Worm (Caenorhabditis elegans): ENCODE results near the gene Y54E2A.8.

The Y54E2A.8 gene

DNA sequence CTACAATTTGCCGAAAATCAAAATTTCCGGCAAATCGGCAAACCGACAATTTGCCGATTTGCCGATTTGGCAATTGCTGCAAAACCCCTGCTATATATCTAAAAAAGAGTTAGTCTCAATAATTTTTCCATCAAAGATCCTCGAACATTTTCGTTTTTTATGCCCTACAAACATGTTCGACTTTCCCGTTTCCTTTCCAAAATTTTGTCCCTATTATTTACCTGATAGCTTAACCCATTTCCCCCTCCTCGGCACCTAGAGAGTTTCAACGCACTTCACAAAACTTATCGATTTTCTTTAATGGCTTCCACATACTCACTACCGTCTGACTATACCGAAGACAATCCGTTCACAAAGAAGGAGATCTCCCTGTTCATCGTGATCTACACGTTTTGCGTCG lies 30.5 kb downstream of the Y54E2A.8 start, which contains the start of gene W01D2.6:
W01D2.6 (plus strand) TSS at position 301 of the 400 bp plus-strand sequence.
- TF ChIP-seq ceh-83 (GFP tag; optimal IDR thresholded peaks at IDR 0.05) (no peak), cnd-1 (tag; optimal IDR thresholded peaks at IDR 0.05) (no peak), lin-13 (tag; optimal IDR thresholded peaks at IDR 0.05) (no peak), flh-1 (GFP tag; optimal IDR thresholded peaks at IDR 0.05) (no peak), zip-8 (tag; optimal IDR thresholded peaks at IDR 0.05) (no peak), mab-5 (tag; optimal IDR thresholded peaks at IDR 0.05) (no peak), nhr-2 (tag; optimal IDR thresholded peaks at IDR 0.05) (no peak), snpc-4 (tag; optimal IDR thresholded peaks at IDR 0.05) (no peak), unc-62 (GFP tag; optimal IDR thresholded peaks at IDR 0.05) (no peak), lin-32 (GFP tag; optimal IDR thresholded peaks at IDR 0.05) (no peak), tbx-8 (GFP tag; optimal IDR thresholded peaks at IDR 0.05) (no peak), hlh-1 (tag; optimal IDR thresholded peaks at IDR 0.05) (no peak), unc-120 (tag; optimal IDR thresholded peaks at IDR 0.05; ENCODE audit: poor library complexity, severe bottlenecking) (no peak), M03D4.4 (tag; optimal IDR thresholded peaks at IDR 0.05) (no peak), mep-1 (tag; optimal IDR thresholded peaks at IDR 0.05) (no peak), nhr-237 (tag; optimal IDR thresholded peaks at IDR 0.05) (no peak), unc-39 (tag; optimal IDR thresholded peaks at IDR 0.05) (no peak)

DNA sequence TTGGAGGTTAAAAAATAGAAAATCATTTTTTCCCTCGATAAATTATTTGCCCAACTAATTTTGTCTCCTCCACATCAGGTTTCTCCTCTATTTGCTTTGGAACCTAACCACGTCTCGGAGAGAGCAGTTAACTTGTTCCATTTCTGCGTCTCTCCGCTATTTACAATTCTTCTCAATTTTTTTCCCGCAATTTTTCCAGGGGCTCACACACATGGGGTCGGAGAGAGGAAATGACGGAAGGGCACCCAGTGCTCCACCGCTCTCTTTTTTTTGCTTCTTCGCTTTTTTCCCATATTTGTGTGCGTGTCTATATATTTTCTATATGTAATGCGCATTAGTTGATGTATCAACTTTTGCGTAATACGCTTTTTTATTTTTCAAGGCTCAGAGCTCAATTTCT lies 32.5 kb downstream of the Y54E2A.8 start:
- TF ChIP-seq ztf-11 (tag; optimal IDR thresholded peaks at IDR 0.05), result no peak
- peak; percentile 3 for TF ChIP-seq pha-4 (tag; optimal IDR thresholded peaks at IDR 0.05)
- peak; percentile 26 for TF ChIP-seq ces-1 (GFP tag; optimal IDR thresholded peaks at IDR 0.05)

DNA sequence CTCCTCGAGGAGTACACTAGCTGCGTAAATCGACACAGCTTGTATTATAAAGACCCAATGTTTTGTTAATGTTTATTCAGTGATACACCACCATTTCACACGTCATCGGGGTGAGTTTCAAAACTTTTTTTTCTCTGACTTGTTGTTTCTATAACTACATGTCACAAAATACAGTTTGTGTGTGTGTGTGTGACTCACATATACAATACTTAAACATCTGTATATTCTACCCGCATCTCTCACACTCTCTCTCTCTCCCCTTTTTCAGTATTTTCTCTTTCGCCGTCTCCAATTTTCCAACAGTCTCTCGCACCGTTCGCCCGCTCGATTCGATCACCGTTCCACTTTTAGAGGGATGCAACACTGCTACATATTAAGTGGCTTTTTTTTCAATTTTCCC lies 33.3 kb downstream of the Y54E2A.8 start:
- no peak for TF ChIP-seq M03D4.4 (tag; optimal IDR thresholded peaks at IDR 0.05)
- TF ChIP-seq lin-13 (tag; optimal IDR thresholded peaks at IDR 0.05), result no peak
- TF ChIP-seq mls-2 (tag; optimal IDR thresholded peaks at IDR 0.05), result no peak
- no peak for TF ChIP-seq nhr-28 (tag; optimal IDR thresholded peaks at IDR 0.05)
- TF ChIP-seq unc-39 (tag; optimal IDR thresholded peaks at IDR 0.05), result no peak
- no peak for TF ChIP-seq ces-1 (GFP tag; optimal IDR thresholded peaks at IDR 0.05)
- no peak for TF ChIP-seq tbx-8 (GFP tag; optimal IDR thresholded peaks at IDR 0.05)
- TF ChIP-seq nhr-2 (tag; optimal IDR thresholded peaks at IDR 0.05), result no peak
- TF ChIP-seq ceh-83 (GFP tag; optimal IDR thresholded peaks at IDR 0.05), result no peak
- TF ChIP-seq mab-5 (tag; optimal IDR thresholded peaks at IDR 0.05), result no peak
- no peak for TF ChIP-seq pha-4 (tag; optimal IDR thresholded peaks at IDR 0.05)
- no peak for TF ChIP-seq ham-2 (GFP tag; optimal IDR thresholded peaks at IDR 0.05)

DNA sequence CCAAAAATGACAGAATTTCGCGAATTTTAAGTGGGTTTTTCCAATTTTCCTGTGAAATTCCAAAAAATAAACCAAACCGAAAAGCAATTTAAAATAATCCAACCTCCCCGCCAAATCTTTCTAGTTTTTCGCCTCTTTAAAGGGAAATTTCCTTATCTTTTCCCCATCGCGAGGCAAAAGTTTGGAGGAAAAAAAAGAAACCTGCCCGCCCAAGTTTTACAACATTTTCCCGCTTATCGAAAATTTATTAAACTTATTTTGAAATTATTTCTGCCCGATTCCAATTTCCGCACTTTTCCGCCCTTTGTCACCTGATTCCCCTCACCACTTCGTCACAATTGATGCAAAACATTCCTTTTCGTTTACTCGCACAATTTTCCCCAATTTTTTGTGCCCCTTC lies 34.1 kb downstream of the Y54E2A.8 start, which contains the start of gene osta-3:
osta-3 (plus strand) TSS at position 301 of the 400 bp plus-strand sequence.
- TF ChIP-seq lsy-2 (tag; optimal IDR thresholded peaks at IDR 0.05) (no peak), mls-2 (tag; optimal IDR thresholded peaks at IDR 0.05) (no peak), sem-2 (GFP tag; optimal IDR thresholded peaks at IDR 0.05) (no peak), unc-62 (GFP tag; optimal IDR thresholded peaks at IDR 0.05) (no peak), elt-1 (tag; optimal IDR thresholded peaks at IDR 0.05; ENCODE audit: borderline replicate concordance, insufficient read depth) (no peak), pha-4 (tag; optimal IDR thresholded peaks at IDR 0.05) (no peak), bed-3 (GFP tag; optimal IDR thresholded peaks at IDR 0.05) (no peak), snpc-4 (tag; optimal IDR thresholded peaks at IDR 0.05) (no peak), flh-1 (GFP tag; optimal IDR thresholded peaks at IDR 0.05) (no peak), ceh-43 (GFP tag; optimal IDR thresholded peaks at IDR 0.05) (no peak), nhr-12 (tag; optimal IDR thresholded peaks at IDR 0.05) (no peak), tbx-8 (GFP tag; optimal IDR thresholded peaks at IDR 0.05) (no peak), mep-1 (tag; optimal IDR thresholded peaks at IDR 0.05) (no peak), drap-1 (GFP tag; optimal IDR thresholded peaks at IDR 0.05) (no peak), ces-1 (GFP tag; optimal IDR thresholded peaks at IDR 0.05) (no peak)

DNA sequence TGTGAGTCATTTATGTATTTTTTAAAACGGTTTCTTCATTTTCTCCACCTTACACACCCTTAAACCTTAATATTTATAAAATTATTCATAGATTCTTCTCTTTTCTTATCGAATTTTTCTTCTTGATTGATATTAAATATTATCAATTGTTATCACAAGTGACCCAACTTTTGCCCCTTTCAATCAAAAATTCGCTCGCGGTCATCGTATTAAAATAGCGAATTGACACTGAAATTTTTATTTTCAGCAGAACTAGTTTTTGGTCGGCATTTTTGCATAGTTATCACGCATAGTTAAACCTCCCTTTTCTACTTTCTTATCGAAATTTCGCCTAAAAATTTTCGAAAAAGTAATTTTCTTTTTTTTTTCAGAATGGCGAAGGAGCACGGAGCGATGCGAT lies 34.5 kb downstream of the Y54E2A.8 start:
- TF ChIP-seq ztf-11 (tag; optimal IDR thresholded peaks at IDR 0.05) (no peak), ceh-83 (GFP tag; optimal IDR thresholded peaks at IDR 0.05) (no peak), blmp-1 (tag; optimal IDR thresholded peaks at IDR 0.05) (no peak), drap-1 (GFP tag; optimal IDR thresholded peaks at IDR 0.05) (no peak), ham-2 (GFP tag; optimal IDR thresholded peaks at IDR 0.05) (no peak), ceh-39 (tag; optimal IDR thresholded peaks at IDR 0.05) (no peak), nhr-237 (tag; optimal IDR thresholded peaks at IDR 0.05) (no peak), mep-1 (tag; optimal IDR thresholded peaks at IDR 0.05) (no peak), tbx-8 (GFP tag; optimal IDR thresholded peaks at IDR 0.05) (no peak), lin-32 (GFP tag; optimal IDR thresholded peaks at IDR 0.05) (no peak), lsy-2 (tag; optimal IDR thresholded peaks at IDR 0.05) (no peak), elt-1 (tag; optimal IDR thresholded peaks at IDR 0.05; ENCODE audit: borderline replicate concordance, insufficient read depth) (no peak), nhr-76 (tag; optimal IDR thresholded peaks at IDR 0.05) (no peak), cnd-1 (tag; optimal IDR thresholded peaks at IDR 0.05) (no peak), unc-62 (GFP tag; optimal IDR thresholded peaks at IDR 0.05) (no peak), unc-39 (tag; optimal IDR thresholded peaks at IDR 0.05) (no peak), flh-1 (GFP tag; optimal IDR thresholded peaks at IDR 0.05) (no peak), lin-13 (tag; optimal IDR thresholded peaks at IDR 0.05) (no peak)
